Worm (Caenorhabditis elegans) whole organism, L1 larva: ENCODE measurements around the gene F54D5.7.

Experiments
- C04F5.9 ChIP-seq: sonication (generic microtip); optimal IDR thresholded peaks from 2 replicates; lab custom pipeline; 2016; ENCODE audit warnings: missing genetic modification characterization, missing compliant biosample characterization
- C16A3.4 ChIP-seq: fragments of 150-350 bp; optimal IDR thresholded peaks from 2 replicates; lab custom pipeline; 2014; ENCODE audit warnings: missing biosample characterization, missing genetic modification characterization
- F16B12.6 ChIP-seq: fragments of 150-350 bp; optimal IDR thresholded peaks from 2 replicates; lab custom pipeline; 2014; ENCODE audit warnings: missing biosample characterization, missing genetic modification characterization
- ama-1 ChIP-seq: fragments of 150-350 bp; optimal IDR thresholded peaks from 2 replicates; lab custom pipeline; 2014
- blmp-1 ChIP-seq: fragments of 150-350 bp; optimal IDR thresholded peaks from 2 replicates; lab custom pipeline; 2014; ENCODE audit warnings: missing biosample characterization, missing genetic modification characterization
- ceh-8 ChIP-seq: fragments of 200-800 bp; sonication (Bioruptor generic); optimal IDR thresholded peaks from 2 replicates; lab custom pipeline; 2018; ENCODE audit warnings: mild to moderate bottlenecking, missing genetic modification characterization, moderate library complexity, missing compliant biosample characterization
- ceh-82 ChIP-seq, 3 experiments: fragments of 150-350 bp in 1 of 3; sonication (generic microtip) in 2 of 3; optimal IDR thresholded peaks; 2 replicates each; lab custom pipeline; 2014 to 2017; ENCODE audit warnings: missing biosample characterization in 3 of 3, missing genetic modification characterization in 3 of 3
- ceh-88 ChIP-seq: fragments of 200-800 bp; sonication (Bioruptor generic); IDR thresholded peaks from 2 replicates; pipeline ENCODE4 v1.3.6; 2022; ENCODE audit warnings: missing genetic modification characterization, missing compliant biosample characterization
- ceh-90 ChIP-seq: sonication (generic microtip); optimal IDR thresholded peaks from 2 replicates; lab custom pipeline; 2016; ENCODE audit warnings: missing genetic modification characterization, missing compliant biosample characterization
- ces-1 ChIP-seq: fragments of 150-350 bp; optimal IDR thresholded peaks from 2 replicates; lab custom pipeline; 2014; ENCODE audit warnings: missing biosample characterization, missing genetic modification reagents, missing genetic modification characterization
- dpl-1 ChIP-seq, 3 experiments: fragments of 150-350 bp in 2 of 3; sonication (generic microtip) in 1 of 3; optimal IDR thresholded peaks; 2 replicates each; lab custom pipeline; 2014 to 2017; ENCODE audit warnings: missing biosample characterization in 3 of 3, missing genetic modification characterization in 3 of 3, missing genetic modification reagents in 3 of 3
- dsc-1 ChIP-seq: sonication (generic microtip); optimal IDR thresholded peaks from 2 replicates; lab custom pipeline; 2016; ENCODE audit warnings: mild to moderate bottlenecking, missing genetic modification characterization, missing compliant biosample characterization
- efl-1 ChIP-seq, 4 experiments: fragments of 150-350 bp; optimal IDR thresholded peaks in 3 of 4; peaks in 1 of 4; 1 replicate in 1 of 4; 2 replicates in 3 of 4; lab custom pipeline; 2014; ENCODE audit warnings: missing biosample characterization in 2 of 4, missing genetic modification characterization in 2 of 4, missing genetic modification reagents in 2 of 4
- elt-2 ChIP-seq: sonication (generic microtip); optimal IDR thresholded peaks from 2 replicates; lab custom pipeline; 2016; ENCODE audit warnings: missing genetic modification characterization, mild to moderate bottlenecking, inconsistent platforms, missing compliant biosample characterization, missing genetic modification reagents
- elt-3 ChIP-seq, 6 experiments: fragments of 150-350 bp in 1 of 6; sonication (generic microtip); optimal IDR thresholded peaks; 2 replicates each; lab custom pipeline; 2017 to 2018; ENCODE audit warnings: missing biosample characterization in 6 of 6, missing genetic modification characterization in 6 of 6, inconsistent platforms in 1 of 6
- ets-5 ChIP-seq: fragments of 200-800 bp; sonication (Bioruptor generic); IDR thresholded peaks from 2 replicates; pipeline ENCODE4 v1.3.6; 2022; ENCODE audit warnings: missing genetic modification characterization, missing compliant biosample characterization
- fkh-10 ChIP-seq: sonication (generic microtip); optimal IDR thresholded peaks from 2 replicates; lab custom pipeline; 2017; ENCODE audit warnings: missing biosample characterization, missing genetic modification reagents, missing genetic modification characterization
- fkh-4 ChIP-seq: sonication (generic microtip); optimal IDR thresholded peaks from 2 replicates; lab custom pipeline; 2016; ENCODE audit warnings: missing compliant biosample characterization, missing genetic modification characterization, borderline replicate concordance
- fkh-8 ChIP-seq: sonication (generic microtip); optimal IDR thresholded peaks from 2 replicates; lab custom pipeline; 2016; ENCODE audit warnings: mild to moderate bottlenecking, missing genetic modification characterization, missing compliant biosample characterization
- grh-1 ChIP-seq: fragments of 200-800 bp; sonication (Bioruptor generic); IDR thresholded peaks from 2 replicates; pipeline ENCODE4 v1.3.6; 2022; ENCODE audit warnings: missing genetic modification reagents, missing genetic modification characterization, missing compliant biosample characterization
- hlh-17 ChIP-seq: fragments of 200-800 bp; sonication (Bioruptor generic); optimal IDR thresholded peaks from 2 replicates; lab custom pipeline; 2018; ENCODE audit warnings: missing genetic modification characterization, mild to moderate bottlenecking, missing compliant biosample characterization, moderate library complexity, borderline replicate concordance
- hpl-2 ChIP-seq: fragments of 150-350 bp; optimal IDR thresholded peaks from 2 replicates; lab custom pipeline; 2014; ENCODE audit warnings: missing biosample characterization, missing genetic modification reagents, missing genetic modification characterization
- jun-1 ChIP-seq: fragments of 150-350 bp; optimal IDR thresholded peaks from 2 replicates; lab custom pipeline; 2014; ENCODE audit warnings: missing biosample characterization, missing genetic modification reagents, missing genetic modification characterization
- lin-13 ChIP-seq: fragments of 150-350 bp; optimal IDR thresholded peaks from 2 replicates; lab custom pipeline; 2014; ENCODE audit warnings: missing biosample characterization, missing genetic modification reagents, missing genetic modification characterization
- lin-15B ChIP-seq: fragments of 150-350 bp; sonication (generic microtip); optimal IDR thresholded peaks from 3 replicates; lab custom pipeline; 2014; ENCODE audit warnings: missing biosample characterization, missing genetic modification characterization
- lin-39 ChIP-seq: fragments of 150-350 bp; optimal IDR thresholded peaks from 2 replicates; lab custom pipeline; 2014; ENCODE audit warnings: missing biosample characterization, missing genetic modification reagents, missing genetic modification characterization
- lsy-2 ChIP-seq, 2 experiments: fragments of 150-350 bp; optimal IDR thresholded peaks; 2 replicates each; lab custom pipeline; 2014; ENCODE audit warnings: missing biosample characterization in 2 of 2, missing genetic modification characterization in 2 of 2
- mdl-1 ChIP-seq, 2 experiments: fragments of 150-350 bp; optimal IDR thresholded peaks; 2 replicates each; lab custom pipeline; 2014 to 2017; ENCODE audit warnings: missing biosample characterization in 2 of 2, missing genetic modification characterization in 2 of 2, inconsistent platforms in 1 of 2
- nhr-11 ChIP-seq: fragments of 150-350 bp; optimal IDR thresholded peaks from 2 replicates; lab custom pipeline; 2014; ENCODE audit warnings: missing biosample characterization, missing genetic modification characterization
- nhr-19 ChIP-seq: fragments of 200-800 bp; sonication (Bioruptor generic); conservative IDR thresholded peaks from 2 replicates; pipeline ENCODE4 v1.3.6; 2022; ENCODE audit warnings: missing genetic modification characterization, missing compliant biosample characterization
- nhr-20 ChIP-seq: sonication (generic microtip); optimal IDR thresholded peaks from 2 replicates; lab custom pipeline; 2016; ENCODE audit warnings: mild to moderate bottlenecking, missing genetic modification characterization, missing compliant biosample characterization
- nhr-28 ChIP-seq: fragments of 150-350 bp; optimal IDR thresholded peaks from 2 replicates; lab custom pipeline; 2014; ENCODE audit warnings: missing biosample characterization, missing genetic modification characterization
- nhr-76 ChIP-seq: sonication (generic microtip); optimal IDR thresholded peaks from 2 replicates; lab custom pipeline; 2017; ENCODE audit warnings: missing biosample characterization, missing genetic modification characterization
- nhr-84 ChIP-seq: sonication (generic microtip); optimal IDR thresholded peaks from 2 replicates; lab custom pipeline; 2017; ENCODE audit warnings: missing biosample characterization, missing genetic modification characterization
- nhr-85 ChIP-seq: sonication (generic microtip); peaks from one replicate; lab custom pipeline; 2016; ENCODE audit warnings: missing genetic modification characterization, inconsistent platforms, missing compliant biosample characterization
- nhr-90 ChIP-seq: sonication (generic microtip); optimal IDR thresholded peaks from 2 replicates; lab custom pipeline; 2016; ENCODE audit warnings: mild to moderate bottlenecking, missing genetic modification characterization, missing compliant biosample characterization; ENCODE audit not compliant: poor library complexity
- pag-3 ChIP-seq: sonication (generic microtip); optimal IDR thresholded peaks from 2 replicates; lab custom pipeline; 2017; ENCODE audit warnings: missing genetic modification characterization, mild to moderate bottlenecking, missing compliant biosample characterization, antibody characterized with exemption, borderline replicate concordance; ENCODE audit not compliant: insufficient read depth
- pax-3 ChIP-seq: fragments of 200-800 bp; sonication (Bioruptor generic); optimal IDR thresholded peaks from 2 replicates; lab custom pipeline; 2018; ENCODE audit warnings: mild to moderate bottlenecking, missing genetic modification characterization, moderate library complexity, missing compliant biosample characterization
- pqm-1 ChIP-seq: sonication (generic microtip); optimal IDR thresholded peaks from 3 replicates; lab custom pipeline; 2017; ENCODE audit warnings: missing biosample characterization, missing genetic modification characterization
- rnt-1 ChIP-seq: sonication (generic microtip); optimal IDR thresholded peaks from 2 replicates; lab custom pipeline; 2016; ENCODE audit warnings: mild to moderate bottlenecking, missing genetic modification characterization, moderate library complexity, missing compliant biosample characterization
- skn-1 ChIP-seq: fragments of 150-350 bp; optimal IDR thresholded peaks from 2 replicates; lab custom pipeline; 2014; ENCODE audit warnings: missing biosample characterization, missing genetic modification characterization
- sptf-1 ChIP-seq: fragments of 150-350 bp; optimal IDR thresholded peaks from 2 replicates; lab custom pipeline; 2014; ENCODE audit warnings: missing biosample characterization, missing genetic modification characterization
- sup-37 ChIP-seq: fragments of 200-800 bp; sonication (Bioruptor generic); optimal IDR thresholded peaks from 2 replicates; lab custom pipeline; 2018; ENCODE audit warnings: mild to moderate bottlenecking, missing genetic modification characterization, missing compliant biosample characterization
- swsn-7 ChIP-seq: sonication (generic microtip); optimal IDR thresholded peaks from 2 replicates; lab custom pipeline; 2016; ENCODE audit warnings: missing genetic modification characterization, missing compliant biosample characterization
- tbx-2 ChIP-seq: sonication (generic microtip); optimal IDR thresholded peaks from 2 replicates; lab custom pipeline; 2016; ENCODE audit warnings: missing genetic modification characterization, missing compliant biosample characterization
- tlp-1 ChIP-seq: fragments of 150-350 bp; optimal IDR thresholded peaks from 2 replicates; lab custom pipeline; 2014; ENCODE audit warnings: missing biosample characterization, missing genetic modification characterization
- unc-130 ChIP-seq: fragments of 150-350 bp; optimal IDR thresholded peaks from 2 replicates; lab custom pipeline; 2017; ENCODE audit warnings: missing biosample characterization, missing genetic modification characterization, inconsistent platforms
- unc-30 ChIP-seq: sonication (generic microtip); optimal IDR thresholded peaks from 2 replicates; lab custom pipeline; 2017; ENCODE audit warnings: missing biosample characterization, missing genetic modification characterization
- unc-62 ChIP-seq: fragments of 150-350 bp; optimal IDR thresholded peaks from 2 replicates; lab custom pipeline; 2014; ENCODE audit warnings: missing biosample characterization, missing genetic modification reagents, missing genetic modification characterization
- unc-98 ChIP-seq: fragments of 200-800 bp; sonication (Bioruptor generic); IDR thresholded peaks from 2 replicates; pipeline ENCODE4 v1.3.6; 2022; ENCODE audit warnings: missing genetic modification characterization, missing compliant biosample characterization
- vab-15 ChIP-seq: sonication (generic microtip); optimal IDR thresholded peaks from 2 replicates; lab custom pipeline; 2017; ENCODE audit warnings: missing genotype, mild to moderate bottlenecking, missing genetic modification characterization, missing compliant biosample characterization
- ztf-11 ChIP-seq, 2 experiments: sonication (generic microtip); optimal IDR thresholded peaks; 2 replicates each; lab custom pipeline; 2016 to 2017; ENCODE audit warnings: missing genetic modification characterization in 2 of 2, missing biosample characterization in 1 of 2, missing compliant biosample characterization in 1 of 2
- ztf-4 ChIP-seq: fragments of 150-350 bp; optimal IDR thresholded peaks from 2 replicates; lab custom pipeline; 2014; ENCODE audit warnings: missing biosample characterization, missing genetic modification characterization

F54D5.7 gene

DNA sequence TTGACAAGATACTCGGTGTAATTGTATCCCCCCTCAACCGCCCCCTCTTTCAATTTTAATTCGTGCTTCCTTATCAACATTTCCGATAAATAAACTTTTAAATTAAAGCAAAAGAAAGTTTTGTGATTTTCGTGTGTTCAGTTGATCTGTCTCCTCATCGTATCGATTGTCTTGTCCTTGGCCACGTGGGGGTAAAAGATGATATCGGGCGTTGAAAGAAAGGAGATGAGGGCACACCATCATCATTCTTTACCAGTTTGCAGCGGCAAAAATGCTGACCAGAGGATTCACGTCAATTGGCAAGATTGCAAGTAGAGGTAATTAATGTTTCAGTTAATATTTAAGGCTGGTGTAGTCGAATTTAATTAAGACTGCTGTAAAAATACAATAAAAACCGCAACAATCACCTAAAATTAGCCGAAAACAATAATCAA lies at the start of gene F54D5.7:
F54D5.7 (plus strand) TSS at position 264 of the 434 bp plus-strand sequence.
- TF ChIP-seq unc-98: no peak
- TF ChIP-seq pqm-1 (tag; lab: Kevin White, UChicago): no peak
- peak in 1 of 2 experiments; percentile 37 for TF ChIP-seq ztf-11 (tag; optimal IDR thresholded peaks at IDR 0.05; lab: Kevin White, UChicago)
- TF ChIP-seq C04F5.9 (tag; lab: Kevin White, UChicago): no peak
- TF ChIP-seq dsc-1: peak; percentile 37
- TF ChIP-seq nhr-11: no peak
- TF ChIP-seq lsy-2 (tag; optimal IDR thresholded peaks at IDR 0.05; lab: Kevin White, UChicago): peak; percentile 17 to 69
- TF ChIP-seq unc-62: no peak
- no peak for TF ChIP-seq fkh-8 (tag; lab: Kevin White, UChicago)
- TF ChIP-seq nhr-76 (tag; lab: Kevin White, UChicago): no peak
- peak; percentile 23 for TF ChIP-seq C16A3.4 (tag; lab: Kevin White, UChicago)
- peak in 2 of 6 experiments; percentile 23 to 75 for TF ChIP-seq elt-3 (tag; optimal IDR thresholded peaks at IDR 0.05; lab: Kevin White, UChicago)
- TF ChIP-seq ceh-82 (tag; optimal IDR thresholded peaks at IDR 0.05; lab: Kevin White, UChicago): no peak
- peak; percentile 26 to 39 (median 38) for TF ChIP-seq dpl-1 (GFP tag; optimal IDR thresholded peaks at IDR 0.05; lab: Kevin White, UChicago)
- TF ChIP-seq vab-15 (tag; lab: Kevin White, UChicago): no peak
- no peak for TF ChIP-seq ceh-8 (GFP tag; lab: Kevin White, UChicago)
- TF ChIP-seq lin-39 (tag; lab: Kevin White, UChicago): no peak
- peak; percentile 8 to 14 for TF ChIP-seq efl-1 (optimal IDR thresholded peaks at IDR 0.05; lab: Kevin White, UChicago)
- peak in 1 of 2 experiments; percentile 89 for TF ChIP-seq efl-1 (GFP tag; optimal IDR thresholded peaks at IDR 0.05 in 1 of 2; lab: Kevin White, UChicago)
- TF ChIP-seq nhr-19 (GFP tag; lab: Robert Waterston, UW): peak; percentile 65
- TF ChIP-seq tlp-1 (tag; lab: Kevin White, UChicago): no peak
- TF ChIP-seq lin-13: peak; percentile 22
- TF ChIP-seq mdl-1 (tag; optimal IDR thresholded peaks at IDR 0.05; lab: Kevin White, UChicago): peak in 1 of 2 experiments; percentile 93
- peak; percentile 32 for TF ChIP-seq pag-3
- TF ChIP-seq skn-1 (tag; lab: Kevin White, UChicago): peak; percentile 90
- TF ChIP-seq hlh-17: no peak
- TF ChIP-seq ets-5: no peak
- TF ChIP-seq jun-1 (tag; lab: Kevin White, UChicago): no peak
- peak; percentile 56 for TF ChIP-seq ztf-4 (tag; lab: Kevin White, UChicago)
- no peak for TF ChIP-seq unc-30 (tag; lab: Kevin White, UChicago)
- TF ChIP-seq ama-1 (lab: Kevin White, UChicago): peak; percentile 99
- TF ChIP-seq grh-1: peak; percentile 36; the same call in 1 of the 2 replicates
- peak; percentile 67 for TF ChIP-seq swsn-7 (tag; lab: Kevin White, UChicago)
- no peak for TF ChIP-seq sup-37 (GFP tag; lab: Kevin White, UChicago)
- no peak for TF ChIP-seq ces-1 (GFP tag; lab: Kevin White, UChicago)
- TF ChIP-seq fkh-4: no peak
- TF ChIP-seq ceh-88 (GFP tag; lab: Robert Waterston, UW): no peak
- TF ChIP-seq elt-2 (tag; lab: Kevin White, UChicago): peak; percentile 52
- TF ChIP-seq lin-15B: no peak
- no peak for TF ChIP-seq sptf-1 (tag; lab: Kevin White, UChicago)
- peak; percentile 82 for TF ChIP-seq blmp-1 (tag; lab: Kevin White, UChicago)
- peak; percentile 70 for TF ChIP-seq nhr-90 (tag; lab: Kevin White, UChicago)
- no peak for TF ChIP-seq nhr-28 (tag; lab: Kevin White, UChicago)
- TF ChIP-seq fkh-10 (GFP tag; lab: Kevin White, UChicago): no peak
- peak; percentile 61 for TF ChIP-seq nhr-20 (tag; lab: Kevin White, UChicago)
- no peak for TF ChIP-seq ceh-90 (tag; lab: Kevin White, UChicago)
- TF ChIP-seq nhr-84: no peak
- TF ChIP-seq pax-3: no peak
- TF ChIP-seq hpl-2 (GFP tag; lab: Kevin White, UChicago): no peak
- no peak for TF ChIP-seq F16B12.6 (tag; lab: Kevin White, UChicago)
- peak; percentile 91 for TF ChIP-seq nhr-85 (tag; lab: Kevin White, UChicago)
- TF ChIP-seq rnt-1 (tag; lab: Kevin White, UChicago): peak; percentile 34
- TF ChIP-seq unc-130 (tag; lab: Kevin White, UChicago): peak; percentile 11
- TF ChIP-seq tbx-2 (tag; lab: Kevin White, UChicago): peak; percentile 11
